Worm (Caenorhabditis elegans): ENCODE data around the gene ceh-7.
A peak's percentile ranks its signal among the peaks of the same experiment; 100 is the strongest.

ceh-7 gene

DNA sequence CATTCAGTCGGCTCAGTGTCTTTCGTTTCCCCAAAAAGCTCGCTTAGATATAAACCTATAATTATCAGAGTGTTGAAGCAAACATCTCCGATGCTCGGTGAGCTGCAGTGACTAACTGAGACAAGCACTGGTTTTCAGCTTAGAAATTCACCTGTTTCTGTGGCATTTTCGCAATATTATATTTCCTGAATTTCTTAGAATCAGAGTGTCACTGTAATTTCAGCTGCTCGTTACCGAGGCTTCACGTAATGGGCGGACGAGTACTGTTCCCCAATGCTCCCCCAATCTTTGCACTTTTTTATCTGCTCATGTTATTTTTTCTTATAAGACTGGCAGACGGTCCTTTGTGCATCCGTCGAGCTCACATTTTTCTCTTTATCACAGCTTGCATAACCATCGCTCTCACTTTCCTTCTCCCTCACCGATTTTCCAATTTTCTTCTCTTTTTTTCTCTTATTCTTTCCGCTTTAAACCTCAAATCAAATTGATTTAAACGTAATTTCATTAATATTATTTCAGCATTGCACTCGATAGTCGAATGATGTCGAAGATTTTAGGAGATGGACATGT lies 18.4 kb upstream of the ceh-7 start, which contains the start of gene trcs-2:
trcs-2 (plus strand) TSS at position 520 of the 570 bp plus-strand sequence.
- no peak for TF ChIP-seq unc-86 (tag; optimal IDR thresholded peaks at IDR 0.05)
- TF ChIP-seq K02D7.2 (tag; optimal IDR thresholded peaks at IDR 0.05): no peak
- TF ChIP-seq fkh-6 (tag; optimal IDR thresholded peaks at IDR 0.05): no peak
- TF ChIP-seq nfya-1 (tag; optimal IDR thresholded peaks at IDR 0.05): no peak
- TF ChIP-seq tbx-2 (tag; optimal IDR thresholded peaks at IDR 0.05): no peak
- no peak for TF ChIP-seq gmeb-2 (tag; optimal IDR thresholded peaks at IDR 0.05)
- TF ChIP-seq fkh-10 (GFP tag; optimal IDR thresholded peaks at IDR 0.05): no peak
- TF ChIP-seq fax-1 (tag; optimal IDR thresholded peaks at IDR 0.05): no peak
- TF ChIP-seq ceh-14 (tag; optimal IDR thresholded peaks at IDR 0.05): no peak

ce11 chrII:8717579-8717978 lies 13.9 kb upstream of the ceh-7 start:
- no peak for TF ChIP-seq elt-2 (tag; optimal IDR thresholded peaks at IDR 0.05)
- no peak for TF ChIP-seq mec-3 (tag; optimal IDR thresholded peaks at IDR 0.05; ENCODE audit: borderline replicate concordance)
- no peak for TF ChIP-seq ceh-18 (tag; optimal IDR thresholded peaks at IDR 0.05)
- TF ChIP-seq nhr-232 (tag; optimal IDR thresholded peaks at IDR 0.05): no peak
- TF ChIP-seq ref-2 (tag; optimal IDR thresholded peaks at IDR 0.05): no peak
- no peak for TF ChIP-seq ceh-48 (tag; optimal IDR thresholded peaks at IDR 0.05)
- no peak for TF ChIP-seq odd-2 (tag; optimal IDR thresholded peaks at IDR 0.05)
- TF ChIP-seq zip-5 (tag; optimal IDR thresholded peaks at IDR 0.05): no peak
- no peak for TF ChIP-seq lim-6 (tag; optimal IDR thresholded peaks at IDR 0.05)
- TF ChIP-seq lin-11 (tag; optimal IDR thresholded peaks at IDR 0.05): no peak
- no peak for TF ChIP-seq Y22D7AL.16 (tag; optimal IDR thresholded peaks at IDR 0.05)
- TF ChIP-seq fkh-6 (tag; optimal IDR thresholded peaks at IDR 0.05): no peak
- TF ChIP-seq dve-1 (tag; optimal IDR thresholded peaks at IDR 0.05): no peak
- no peak for TF ChIP-seq ama-1 (optimal IDR thresholded peaks at IDR 0.05)
- TF ChIP-seq dmd-4 (tag; optimal IDR thresholded peaks at IDR 0.05; ENCODE audit: borderline replicate concordance): no peak
- no peak for TF ChIP-seq elt-4 (tag; optimal IDR thresholded peaks at IDR 0.05)
- TF ChIP-seq ceh-14 (tag; optimal IDR thresholded peaks at IDR 0.05): no peak
- TF ChIP-seq pha-2 (tag; optimal IDR thresholded peaks at IDR 0.05): no peak
- no peak for TF ChIP-seq ceh-34 (tag; optimal IDR thresholded peaks at IDR 0.05)
- TF ChIP-seq syd-9 (tag; optimal IDR thresholded peaks at IDR 0.05): no peak

DNA sequence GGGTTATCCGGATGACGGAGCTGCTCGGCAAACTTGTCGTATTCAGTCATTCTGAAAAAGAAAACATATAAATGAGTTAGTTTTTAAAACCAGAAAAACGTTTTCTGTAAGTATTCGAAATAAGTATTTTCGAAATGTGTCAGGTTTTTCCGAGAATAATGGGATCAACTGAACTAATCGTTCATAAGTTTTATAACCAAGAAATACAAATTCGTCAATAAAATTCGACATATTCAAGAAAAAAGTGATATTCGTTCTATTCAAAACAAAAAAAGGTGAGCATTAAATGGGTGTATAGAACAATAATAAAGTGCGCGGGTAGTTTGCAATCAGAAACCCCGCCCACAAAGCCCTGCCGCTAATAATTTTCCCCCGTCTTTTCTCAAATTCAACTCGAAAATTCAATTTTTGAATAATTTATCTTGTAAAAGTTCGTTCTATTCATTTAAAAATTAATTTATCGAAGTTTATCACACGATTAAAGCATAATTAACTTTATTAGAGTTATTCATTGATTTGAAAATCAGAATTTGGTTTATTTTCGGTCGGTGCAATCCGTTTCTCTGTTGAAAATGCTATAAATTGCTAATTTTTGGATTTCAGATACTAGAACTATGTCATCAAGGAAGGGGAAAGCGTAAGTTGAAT lies 12.7 kb upstream of the ceh-7 start, which contains the start of the genes cyn-11 and T01B7.5:
cyn-11 (minus strand) TSS at position 51 of the 648 bp plus-strand sequence.
T01B7.5 (plus strand) TSS at position 598 of the 648 bp plus-strand sequence.
- TF ChIP-seq pha-2 (tag; optimal IDR thresholded peaks at IDR 0.05) (no peak), gmeb-2 (tag; optimal IDR thresholded peaks at IDR 0.05) (no peak), K09A11.1 (tag; optimal IDR thresholded peaks at IDR 0.05; ENCODE audit: insufficient read depth) (peak; percentile 70), ceh-31 (tag; optimal IDR thresholded peaks at IDR 0.05) (peak; percentile 18), eyg-1 (tag; optimal IDR thresholded peaks at IDR 0.05) (peak; percentile 46), tbx-2 (tag; optimal IDR thresholded peaks at IDR 0.05) (peak; percentile 45), ceh-19 (GFP tag; optimal IDR thresholded peaks at IDR 0.05) (no peak), ceh-22 (tag; optimal IDR thresholded peaks at IDR 0.05) (no peak), ceh-18 (tag; optimal IDR thresholded peaks at IDR 0.05) (no peak), ceh-2 (tag; optimal IDR thresholded peaks at IDR 0.05) (peak; percentile 22), unc-86 (tag; optimal IDR thresholded peaks at IDR 0.05) (peak; percentile 41), pag-3 (tag; optimal IDR thresholded peaks at IDR 0.05; ENCODE audit: borderline replicate concordance) (no peak), ceh-14 (tag; optimal IDR thresholded peaks at IDR 0.05) (peak; percentile 20), ttx-3 (tag; optimal IDR thresholded peaks at IDR 0.05) (peak; percentile 25), che-1 (tag; optimal IDR thresholded peaks at IDR 0.05) (no peak), Y22D7AL.16 (tag; optimal IDR thresholded peaks at IDR 0.05) (no peak), elt-2 (tag; optimal IDR thresholded peaks at IDR 0.05) (peak; percentile 63), ceh-34 (tag; optimal IDR thresholded peaks at IDR 0.05) (peak; percentile 6), ets-4 (tag; optimal IDR thresholded peaks at IDR 0.05) (no peak), unc-42 (tag; optimal IDR thresholded peaks at IDR 0.05) (peak; percentile 73), nfya-1 (tag; optimal IDR thresholded peaks at IDR 0.05) (peak; percentile 27)

All from whole organism, late embryonic.